Worm (Caenorhabditis elegans) whole organism, L4/young adult: ENCODE results near the gene Y48C3A.20.

Experiments used
- W03F9.2 ChIP-seq: fragments of 150-350 bp; optimal IDR thresholded peaks from 2 replicates; lab custom pipeline; 2014; ENCODE audit warnings: missing biosample characterization, missing genetic modification characterization
- dao-5 ChIP-seq: sonication (generic microtip); optimal IDR thresholded peaks from 2 replicates; lab custom pipeline; 2016; ENCODE audit warnings: missing genotype, missing genetic modification characterization, moderate library complexity, missing compliant biosample characterization
- him-1 ChIP-seq: sonication (generic microtip); optimal IDR thresholded peaks from 2 replicates; lab custom pipeline; 2016; ENCODE audit warnings: missing genotype, missing genetic modification reagents, missing genetic modification characterization, missing compliant biosample characterization

DNA sequence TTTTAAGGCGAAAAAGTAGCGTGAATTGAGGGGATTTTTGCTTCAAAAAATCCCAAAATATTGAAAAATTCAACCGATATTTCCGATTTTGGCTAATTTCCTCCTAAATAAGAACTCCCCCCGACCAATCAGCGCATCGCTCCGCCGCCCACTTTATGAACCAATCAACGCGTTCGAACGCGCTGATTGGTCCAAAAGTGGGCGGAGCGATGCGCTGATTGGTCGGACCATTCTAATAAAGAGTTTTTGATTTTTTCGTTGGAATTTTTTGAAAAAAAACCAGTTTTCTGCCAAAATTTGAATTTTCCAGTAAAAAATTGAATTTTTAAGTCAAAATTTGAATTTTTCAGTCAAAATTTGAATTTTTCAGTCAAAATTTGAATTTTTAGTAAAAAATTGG, 48.2 kb upstream of the Y48C3A.20 start:
- TF ChIP-seq W03F9.2 (tag; lab: Kevin White, UChicago), result no peak
- TF ChIP-seq dao-5 (tag; lab: Kevin White, UChicago), result no peak
- TF ChIP-seq him-1, result no peak
